Worm (Caenorhabditis elegans) whole organism, L1 larva: Measurements from ENCODE around the gene mtm-3.

Source experiments
- C16A3.4 ChIP-seq: fragments of 150-350 bp; optimal IDR thresholded peaks from 2 replicates; lab custom pipeline; 2014; ENCODE audit warnings: missing biosample characterization, missing genetic modification characterization
- aha-1 ChIP-seq: fragments of 150-350 bp; optimal IDR thresholded peaks from 2 replicates; lab custom pipeline; 2014; ENCODE audit warnings: missing biosample characterization, missing genetic modification characterization
- blmp-1 ChIP-seq: fragments of 150-350 bp; optimal IDR thresholded peaks from 2 replicates; lab custom pipeline; 2014; ENCODE audit warnings: missing biosample characterization, missing genetic modification characterization
- ceh-82 ChIP-seq, 3 experiments: fragments of 150-350 bp in 1 of 3; sonication (generic microtip) in 2 of 3; optimal IDR thresholded peaks; 2 replicates each; lab custom pipeline; 2014 to 2017; ENCODE audit warnings: missing biosample characterization in 3 of 3, missing genetic modification characterization in 3 of 3
- dpl-1 ChIP-seq, 3 experiments: fragments of 150-350 bp in 2 of 3; sonication (generic microtip) in 1 of 3; optimal IDR thresholded peaks; 2 replicates each; lab custom pipeline; 2014 to 2017; ENCODE audit warnings: missing biosample characterization in 3 of 3, missing genetic modification characterization in 3 of 3, missing genetic modification reagents in 3 of 3
- efl-1 ChIP-seq, 4 experiments: fragments of 150-350 bp; optimal IDR thresholded peaks in 3 of 4; peaks in 1 of 4; 1 replicate in 1 of 4; 2 replicates in 3 of 4; lab custom pipeline; 2014; ENCODE audit warnings: missing biosample characterization in 2 of 4, missing genetic modification characterization in 2 of 4, missing genetic modification reagents in 2 of 4
- elt-2 ChIP-seq: sonication (generic microtip); optimal IDR thresholded peaks from 2 replicates; lab custom pipeline; 2016; ENCODE audit warnings: missing genetic modification characterization, mild to moderate bottlenecking, inconsistent platforms, missing compliant biosample characterization, missing genetic modification reagents
- elt-3 ChIP-seq, 6 experiments: fragments of 150-350 bp in 1 of 6; sonication (generic microtip); optimal IDR thresholded peaks; 2 replicates each; lab custom pipeline; 2017 to 2018; ENCODE audit warnings: missing biosample characterization in 6 of 6, missing genetic modification characterization in 6 of 6, inconsistent platforms in 1 of 6
- ets-5 ChIP-seq: fragments of 200-800 bp; sonication (Bioruptor generic); IDR thresholded peaks from 2 replicates; pipeline ENCODE4 v1.3.6; 2022; ENCODE audit warnings: missing genetic modification characterization, missing compliant biosample characterization
- fkh-4 ChIP-seq: sonication (generic microtip); optimal IDR thresholded peaks from 2 replicates; lab custom pipeline; 2016; ENCODE audit warnings: missing compliant biosample characterization, missing genetic modification characterization, borderline replicate concordance
- grh-1 ChIP-seq: fragments of 200-800 bp; sonication (Bioruptor generic); IDR thresholded peaks from 2 replicates; pipeline ENCODE4 v1.3.6; 2022; ENCODE audit warnings: missing genetic modification reagents, missing genetic modification characterization, missing compliant biosample characterization
- irx-1 ChIP-seq: sonication (generic microtip); optimal IDR thresholded peaks from 2 replicates; lab custom pipeline; 2016; ENCODE audit warnings: missing genetic modification characterization, missing compliant biosample characterization
- lin-14 ChIP-seq: fragments of 200-800 bp; sonication (Bioruptor generic); optimal IDR thresholded peaks from 2 replicates; lab custom pipeline; 2018; ENCODE audit warnings: mild to moderate bottlenecking, missing genetic modification characterization, moderate library complexity, missing compliant biosample characterization
- lin-35 ChIP-seq, 2 experiments: fragments of 150-350 bp; optimal IDR thresholded peaks; 2 replicates each; lab custom pipeline; 2014; ENCODE audit warnings: missing biosample characterization in 2 of 2, missing genetic modification characterization in 2 of 2, missing genetic modification reagents in 2 of 2
- lin-39 ChIP-seq: fragments of 150-350 bp; optimal IDR thresholded peaks from 2 replicates; lab custom pipeline; 2014; ENCODE audit warnings: missing biosample characterization, missing genetic modification reagents, missing genetic modification characterization
- lsy-2 ChIP-seq, 2 experiments: fragments of 150-350 bp; optimal IDR thresholded peaks; 2 replicates each; lab custom pipeline; 2014; ENCODE audit warnings: missing biosample characterization in 2 of 2, missing genetic modification characterization in 2 of 2
- mdl-1 ChIP-seq, 2 experiments: fragments of 150-350 bp; optimal IDR thresholded peaks; 2 replicates each; lab custom pipeline; 2014 to 2017; ENCODE audit warnings: missing biosample characterization in 2 of 2, missing genetic modification characterization in 2 of 2, inconsistent platforms in 1 of 2
- mep-1 ChIP-seq: fragments of 150-350 bp; optimal IDR thresholded peaks from 2 replicates; lab custom pipeline; 2014; ENCODE audit warnings: missing biosample characterization, missing genetic modification characterization
- nhr-11 ChIP-seq: fragments of 150-350 bp; optimal IDR thresholded peaks from 2 replicates; lab custom pipeline; 2014; ENCODE audit warnings: missing biosample characterization, missing genetic modification characterization
- nhr-19 ChIP-seq: fragments of 200-800 bp; sonication (Bioruptor generic); conservative IDR thresholded peaks from 2 replicates; pipeline ENCODE4 v1.3.6; 2022; ENCODE audit warnings: missing genetic modification characterization, missing compliant biosample characterization
- nhr-20 ChIP-seq: sonication (generic microtip); optimal IDR thresholded peaks from 2 replicates; lab custom pipeline; 2016; ENCODE audit warnings: mild to moderate bottlenecking, missing genetic modification characterization, missing compliant biosample characterization
- nhr-47 ChIP-seq: sonication (generic microtip); optimal IDR thresholded peaks from 2 replicates; lab custom pipeline; 2016; ENCODE audit warnings: mild to moderate bottlenecking, missing genetic modification characterization, moderate library complexity, missing compliant biosample characterization
- nhr-71 ChIP-seq: sonication (generic microtip); optimal IDR thresholded peaks from 2 replicates; lab custom pipeline; 2016; ENCODE audit warnings: mild to moderate bottlenecking, missing genetic modification characterization, moderate library complexity, missing compliant biosample characterization
- nhr-85 ChIP-seq: sonication (generic microtip); peaks from one replicate; lab custom pipeline; 2016; ENCODE audit warnings: missing genetic modification characterization, inconsistent platforms, missing compliant biosample characterization
- nhr-90 ChIP-seq: sonication (generic microtip); optimal IDR thresholded peaks from 2 replicates; lab custom pipeline; 2016; ENCODE audit warnings: mild to moderate bottlenecking, missing genetic modification characterization, missing compliant biosample characterization; ENCODE audit not compliant: poor library complexity
- rnt-1 ChIP-seq: sonication (generic microtip); optimal IDR thresholded peaks from 2 replicates; lab custom pipeline; 2016; ENCODE audit warnings: mild to moderate bottlenecking, missing genetic modification characterization, moderate library complexity, missing compliant biosample characterization
- skn-1 ChIP-seq: fragments of 150-350 bp; optimal IDR thresholded peaks from 2 replicates; lab custom pipeline; 2014; ENCODE audit warnings: missing biosample characterization, missing genetic modification characterization
- snu-23 ChIP-seq: sonication (generic microtip); optimal IDR thresholded peaks from 2 replicates; lab custom pipeline; 2016; ENCODE audit warnings: missing genetic modification characterization, missing compliant biosample characterization
- swsn-7 ChIP-seq: sonication (generic microtip); optimal IDR thresholded peaks from 2 replicates; lab custom pipeline; 2016; ENCODE audit warnings: missing genetic modification characterization, missing compliant biosample characterization
- unc-130 ChIP-seq: fragments of 150-350 bp; optimal IDR thresholded peaks from 2 replicates; lab custom pipeline; 2017; ENCODE audit warnings: missing biosample characterization, missing genetic modification characterization, inconsistent platforms
- xbp-1 ChIP-seq: sonication (generic microtip); optimal IDR thresholded peaks from 2 replicates; lab custom pipeline; 2016; ENCODE audit warnings: missing genetic modification characterization, missing compliant biosample characterization
- zag-1 ChIP-seq: fragments of 150-350 bp; optimal IDR thresholded peaks from 2 replicates; lab custom pipeline; 2014; ENCODE audit warnings: missing biosample characterization, missing genetic modification characterization
- zip-4 ChIP-seq: fragments of 200-800 bp; sonication (Bioruptor generic); optimal IDR thresholded peaks from 2 replicates; lab custom pipeline; 2018; ENCODE audit warnings: mild to moderate bottlenecking, missing genetic modification characterization, moderate library complexity, missing compliant biosample characterization
- ztf-4 ChIP-seq: fragments of 150-350 bp; optimal IDR thresholded peaks from 2 replicates; lab custom pipeline; 2014; ENCODE audit warnings: missing biosample characterization, missing genetic modification characterization

The mtm-3 gene

DNA sequence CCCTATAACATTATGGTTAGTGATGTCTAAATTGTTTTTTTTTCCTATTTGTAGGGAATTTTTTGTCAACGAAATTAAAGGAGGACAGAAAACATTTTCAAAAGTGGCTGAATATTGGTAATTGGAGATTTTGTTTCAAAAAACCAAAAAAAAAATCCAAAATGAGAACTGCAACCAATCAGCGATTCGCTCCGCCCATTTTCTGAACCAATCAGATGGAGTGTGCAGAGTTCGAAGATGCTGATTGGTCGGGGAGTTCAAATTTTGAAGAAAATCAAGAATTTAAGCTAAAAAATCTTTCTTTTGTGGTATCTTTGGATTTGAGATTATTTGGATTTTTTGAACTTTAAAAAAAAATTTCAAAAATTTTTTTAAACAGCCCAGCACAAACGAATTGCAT lies 1.9 kb downstream of the mtm-3 start:
- no peak for TF ChIP-seq zip-4
- no peak for TF ChIP-seq fkh-4

ce11 chrIII:3797180-3798026 lies 2.9 kb downstream of the mtm-3 start:
- TF ChIP-seq blmp-1 (tag; lab: Kevin White, UChicago) (peak; percentile 98), ztf-4 (tag; lab: Kevin White, UChicago) (peak; percentile 41), aha-1 (no peak), mdl-1 (tag; optimal IDR thresholded peaks at IDR 0.05; lab: Kevin White, UChicago) (peak in 1 of 2 experiments; percentile 74), nhr-85 (tag; lab: Kevin White, UChicago) (peak; percentile 94), rnt-1 (tag; lab: Kevin White, UChicago) (peak; percentile 33), zag-1 (no peak), C16A3.4 (tag; lab: Kevin White, UChicago) (peak; percentile 21), skn-1 (tag; lab: Kevin White, UChicago) (no peak), ceh-82 (tag; optimal IDR thresholded peaks at IDR 0.05; lab: Kevin White, UChicago) (no peak), nhr-47 (tag; lab: Kevin White, UChicago) (peak; percentile 9), grh-1 (GFP tag; lab: Robert Waterston, UW) (peak; percentile 24; the same call in 1 of the 2 replicates), snu-23 (GFP tag; lab: Kevin White, UChicago) (peak; percentile 49), efl-1 (optimal IDR thresholded peaks at IDR 0.05; lab: Kevin White, UChicago) (peak in 1 of 2 experiments; percentile 11), efl-1 (GFP tag; optimal IDR thresholded peaks at IDR 0.05 in 1 of 2; lab: Kevin White, UChicago) (peak in 1 of 2 experiments; percentile 80), nhr-11 (no peak), mep-1 (tag; lab: Kevin White, UChicago) (peak; percentile 48), elt-2 (tag; lab: Kevin White, UChicago) (peak; percentile 7), nhr-71 (peak; percentile 60), xbp-1 (tag; lab: Kevin White, UChicago) (peak; percentile 12), lin-35 (GFP tag; optimal IDR thresholded peaks at IDR 0.05; lab: Kevin White, UChicago) (peak in 1 of 2 experiments; percentile 38), nhr-90 (tag; lab: Kevin White, UChicago) (peak; percentile 41), elt-3 (tag; optimal IDR thresholded peaks at IDR 0.05; lab: Kevin White, UChicago) (peak in 2 of 6 experiments; percentile 1 to 20), nhr-20 (tag; lab: Kevin White, UChicago) (peak; percentile 53), lin-14 (peak; percentile 70), irx-1 (tag; lab: Kevin White, UChicago) (no peak), unc-130 (tag; lab: Kevin White, UChicago) (peak; percentile 80), nhr-19 (GFP tag; lab: Robert Waterston, UW) (peak; percentile 22; the same call in 1 of the 2 replicates), lsy-2 (tag; optimal IDR thresholded peaks at IDR 0.05; lab: Kevin White, UChicago) (peak in 1 of 2 experiments; percentile 38), lin-39 (tag; lab: Kevin White, UChicago) (no peak), dpl-1 (GFP tag; optimal IDR thresholded peaks at IDR 0.05; lab: Kevin White, UChicago) (peak in 1 of 3 experiments; percentile 30)

- TF ChIP-seq nhr-85 (tag; lab: Kevin White, UChicago) (peak; percentile 45), ets-5 (no peak)
Observed at ce11 chrIII:3795933-3796332, 4.3 kb downstream of the mtm-3 start.

ce11 chrIII:3790855-3791254 lies 9.4 kb downstream of the mtm-3 start:
- TF ChIP-seq lin-35 (GFP tag; optimal IDR thresholded peaks at IDR 0.05; lab: Kevin White, UChicago) (peak; percentile 17 to 38), swsn-7 (tag; lab: Kevin White, UChicago) (no peak), dpl-1 (GFP tag; optimal IDR thresholded peaks at IDR 0.05; lab: Kevin White, UChicago) (peak in 2 of 3 experiments; percentile 50 to 67), grh-1 (GFP tag; lab: Robert Waterston, UW) (no peak), efl-1 (optimal IDR thresholded peaks at IDR 0.05; lab: Kevin White, UChicago) (peak in 1 of 2 experiments; percentile 34), efl-1 (GFP tag; optimal IDR thresholded peaks at IDR 0.05 in 1 of 2; lab: Kevin White, UChicago) (peak; percentile 71 to 83)
